Worm (Caenorhabditis elegans): ENCODE measurements around the gene R04B5.6.

The R04B5.6 gene

ce11 chrV:10041484-10041883, 43.5 kb upstream of the R04B5.6 start (continued):
- TF ChIP-seq F49E8.2 (tag; optimal IDR thresholded peaks at IDR 0.05; ENCODE audit: insufficient read depth) (no peak), aptf-3 (GFP tag; IDR thresholded peaks at IDR 0.05) (no peak), hsf-1 (GFP tag; IDR thresholded peaks at IDR 0.05) (no peak), egl-18 (GFP tag; IDR thresholded peaks at IDR 0.05) (no peak), atf-7 (tag; optimal IDR thresholded peaks at IDR 0.05) (no peak), unc-130 (GFP tag; optimal IDR thresholded peaks at IDR 0.05) (no peak), madf-10 (tag; optimal IDR thresholded peaks at IDR 0.05) (no peak), snpc-3.4 (tag; optimal IDR thresholded peaks at IDR 0.05) (no peak), Y67H2A.10 (GFP tag; conservative IDR thresholded peaks at IDR 0.05) (no peak), lag-1 (GFP tag; IDR thresholded peaks at IDR 0.05) (no peak), unc-62 (GFP tag; optimal IDR thresholded peaks at IDR 0.05) (no peak), ceh-27 (GFP tag; optimal IDR thresholded peaks at IDR 0.05) (peak; percentile 50), nhr-120 (GFP tag; IDR thresholded peaks at IDR 0.05) (no peak), xnd-1 (tag; optimal IDR thresholded peaks at IDR 0.05) (no peak), efl-1 (GFP tag; optimal IDR thresholded peaks at IDR 0.05) (no peak), ccch-3 (GFP tag; optimal IDR thresholded peaks at IDR 0.05) (no peak), rpc-1 (optimal IDR thresholded peaks at IDR 0.05) (no peak), rpc-1 (tag; optimal IDR thresholded peaks at IDR 0.05) (no peak), F57A8.1 (GFP tag; optimal IDR thresholded peaks at IDR 0.05) (no peak), B0261.1 (tag; optimal IDR thresholded peaks at IDR 0.05) (no peak), ztf-25 (GFP tag; IDR thresholded peaks at IDR 0.05) (no peak), F37B4.10 (GFP tag; IDR thresholded peaks at IDR 0.05) (no peak), attf-6 (GFP tag; IDR thresholded peaks at IDR 0.05) (no peak), ekl-4 (GFP tag; IDR thresholded peaks at IDR 0.05) (no peak), lsy-27 (tag; optimal IDR thresholded peaks at IDR 0.05; ENCODE audit: borderline replicate concordance, insufficient read depth) (no peak), somi-1 (GFP tag; optimal IDR thresholded peaks at IDR 0.05) (no peak), lsl-1 (GFP tag; optimal IDR thresholded peaks at IDR 0.05) (no peak), lin-40 (tag; optimal IDR thresholded peaks at IDR 0.05) (no peak), ets-4 (GFP tag; optimal IDR thresholded peaks at IDR 0.05) (no peak), let-526 (GFP tag; IDR thresholded peaks at IDR 0.05) (no peak), snpc-1.1 (tag; optimal IDR thresholded peaks at IDR 0.05; ENCODE audit: insufficient read depth) (no peak), ama-1 (optimal IDR thresholded peaks at IDR 0.05) (no peak), ama-1 (GFP tag; optimal IDR thresholded peaks at IDR 0.05) (no peak), F10E7.11 (tag; optimal IDR thresholded peaks at IDR 0.05) (no peak), attf-5 (GFP tag; optimal IDR thresholded peaks at IDR 0.05) (no peak), F52B5.7 (tag; optimal IDR thresholded peaks at IDR 0.05) (no peak), lir-1 (GFP tag; conservative IDR thresholded peaks at IDR 0.05) (peak; percentile 92), snpc-1.3 (tag; optimal IDR thresholded peaks at IDR 0.05; ENCODE audit: insufficient read depth) (no peak), snpc-4 (GFP tag; optimal IDR thresholded peaks at IDR 0.05) (no peak), snpc-4 (tag; optimal IDR thresholded peaks at IDR 0.05) (no peak), hmg-20 (GFP tag; IDR thresholded peaks at IDR 0.05) (no peak), ztf-22 (GFP tag; optimal IDR thresholded peaks at IDR 0.05) (no peak), K12H6.12 (tag; optimal IDR thresholded peaks at IDR 0.05) (peak; percentile 47), ztf-3 (GFP tag; optimal IDR thresholded peaks at IDR 0.05) (no peak), dox-1 (GFP tag; IDR thresholded peaks at IDR 0.05) (no peak), Y95B8A.8 (GFP tag; IDR thresholded peaks at IDR 0.05) (no peak), T07F8.4 (tag; optimal IDR thresholded peaks at IDR 0.05) (no peak)

All from whole organism, young adult.